Worm (Caenorhabditis elegans) whole organism, early embryonic: ENCODE results near the gene gyf-1.

ENCODE experiments used
- aly-1 ChIP-seq: sonication (generic microtip); optimal IDR thresholded peaks from 2 replicates; lab custom pipeline; 2016; ENCODE audit warnings: missing genetic modification characterization, missing compliant biosample characterization
- ama-1 ChIP-seq: fragments of 150-350 bp; optimal IDR thresholded peaks from 2 replicates; lab custom pipeline; 2014
- hmg-4 ChIP-seq: fragments of 200-800 bp; sonication (Bioruptor generic); optimal IDR thresholded peaks from 2 replicates; lab custom pipeline; 2018; ENCODE audit warnings: mild to moderate bottlenecking, missing genetic modification characterization, missing compliant biosample characterization
- tbx-11 ChIP-seq: fragments of 200-800 bp; sonication (Bioruptor generic); IDR thresholded peaks from 2 replicates; pipeline ENCODE4 v1.3.6; 2022; ENCODE audit warnings: missing genetic modification characterization, missing compliant biosample characterization

- TF ChIP-seq ama-1 (lab: Kevin White, UChicago) (no peak), hmg-4 (GFP tag; lab: Kevin White, UChicago) (no peak), tbx-11 (GFP tag; lab: Robert Waterston, UW) (no peak), aly-1 (tag; lab: Kevin White, UChicago) (no peak)
These were observed at the start of gene gyf-1 for ce11 chrII:6683663-6684285.
